Worm (Caenorhabditis elegans) whole organism, early embryonic: Measurements from ENCODE around the gene comt-3.

Experiments
- B0310.2 ChIP-seq: sonication (generic microtip); optimal IDR thresholded peaks from 2 replicates; lab custom pipeline; 2016; ENCODE audit warnings: mild to moderate bottlenecking, missing genetic modification characterization, missing compliant biosample characterization
- F13C5.2 ChIP-seq: sonication (generic microtip); optimal IDR thresholded peaks from 2 replicates; lab custom pipeline; 2017; ENCODE audit warnings: mild to moderate bottlenecking, missing genetic modification characterization, inconsistent platforms, missing compliant biosample characterization
- aly-1 ChIP-seq: sonication (generic microtip); optimal IDR thresholded peaks from 2 replicates; lab custom pipeline; 2016; ENCODE audit warnings: missing genetic modification characterization, missing compliant biosample characterization
- ama-1 ChIP-seq: fragments of 150-350 bp; optimal IDR thresholded peaks from 2 replicates; lab custom pipeline; 2014
- ceh-13 ChIP-seq: fragments of 200-800 bp; sonication (Bioruptor generic); optimal IDR thresholded peaks from 2 replicates; lab custom pipeline; 2018; ENCODE audit warnings: mild to moderate bottlenecking, missing genetic modification characterization, missing compliant biosample characterization
- ceh-36 ChIP-seq: sonication (generic microtip); optimal IDR thresholded peaks from 2 replicates; lab custom pipeline; 2016; ENCODE audit warnings: missing genetic modification characterization, inconsistent platforms, missing compliant biosample characterization
- ets-7 ChIP-seq: sonication (generic microtip); optimal IDR thresholded peaks from 2 replicates; lab custom pipeline; 2016; ENCODE audit warnings: missing genotype, missing genetic modification characterization, missing compliant biosample characterization
- flt-1 ChIP-seq: fragments of 200-800 bp; sonication (Bioruptor generic); IDR thresholded peaks from 2 replicates; pipeline ENCODE4 v1.3.6; 2022; ENCODE audit warnings: missing genetic modification characterization, missing compliant biosample characterization
- hmbx-1 ChIP-seq: sonication (generic microtip); optimal IDR thresholded peaks from 2 replicates; lab custom pipeline; 2016; ENCODE audit warnings: mild to moderate bottlenecking, missing genetic modification characterization, missing compliant biosample characterization
- hmg-4 ChIP-seq: fragments of 200-800 bp; sonication (Bioruptor generic); optimal IDR thresholded peaks from 2 replicates; lab custom pipeline; 2018; ENCODE audit warnings: mild to moderate bottlenecking, missing genetic modification characterization, missing compliant biosample characterization
- hnd-1 ChIP-seq: sonication (generic microtip); optimal IDR thresholded peaks from 2 replicates; lab custom pipeline; 2016; ENCODE audit warnings: missing genetic modification characterization, missing compliant biosample characterization
- pes-1 ChIP-seq: fragments of 200-800 bp; sonication (Bioruptor generic); IDR thresholded peaks from 2 replicates; pipeline ENCODE4 v1.3.6; 2022; ENCODE audit warnings: missing genetic modification reagents, missing genetic modification characterization, missing compliant biosample characterization
- scrt-1 ChIP-seq: fragments of 200-800 bp; sonication (Bioruptor generic); IDR thresholded peaks from 2 replicates; pipeline ENCODE4 v1.3.6; 2022; ENCODE audit warnings: missing genetic modification characterization, missing compliant biosample characterization
- sea-1 ChIP-seq: fragments of 200-800 bp; sonication (Bioruptor generic); conservative IDR thresholded peaks from 2 replicates; pipeline ENCODE4 v1.3.6; 2022; ENCODE audit warnings: missing genetic modification characterization, missing compliant biosample characterization
- tbx-11 ChIP-seq: fragments of 200-800 bp; sonication (Bioruptor generic); IDR thresholded peaks from 2 replicates; pipeline ENCODE4 v1.3.6; 2022; ENCODE audit warnings: missing genetic modification characterization, missing compliant biosample characterization
- tbx-37 ChIP-seq: fragments of 200-800 bp; sonication (Bioruptor generic); conservative IDR thresholded peaks from 2 replicates; pipeline ENCODE4 v1.3.6; 2022; ENCODE audit warnings: missing genetic modification reagents, missing genetic modification characterization, missing compliant biosample characterization
- tra-4 ChIP-seq: sonication (generic microtip); optimal IDR thresholded peaks from 2 replicates; lab custom pipeline; 2017; ENCODE audit warnings: missing genetic modification characterization, missing compliant biosample characterization

The comt-3 gene

DNA sequence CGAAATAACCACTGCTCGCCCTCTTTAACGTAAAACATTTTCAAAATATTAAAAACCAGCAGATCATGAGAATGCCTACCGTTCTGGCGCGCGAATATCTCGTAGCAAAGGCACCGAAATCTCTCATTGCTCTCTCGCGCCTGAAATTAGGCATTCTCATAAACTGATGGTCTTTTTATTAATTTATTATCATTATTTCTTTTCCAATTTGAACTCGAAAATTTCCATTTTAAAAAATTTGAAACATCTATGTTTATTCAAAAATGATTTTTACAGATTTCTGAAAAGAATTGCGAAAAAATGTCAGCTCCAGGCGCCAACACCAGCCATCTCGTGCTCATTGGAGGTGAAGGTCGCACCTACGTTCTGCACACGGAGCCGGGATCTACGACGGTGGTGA is 27.5 kb upstream of the comt-3 start, which contains the start of gene F59A7.12:
Gene F59A7.12 (plus strand): TSS at position 301 of the 400 bp plus-strand sequence.
- no peak for TF ChIP-seq scrt-1
- no peak for TF ChIP-seq ceh-36

DNA sequence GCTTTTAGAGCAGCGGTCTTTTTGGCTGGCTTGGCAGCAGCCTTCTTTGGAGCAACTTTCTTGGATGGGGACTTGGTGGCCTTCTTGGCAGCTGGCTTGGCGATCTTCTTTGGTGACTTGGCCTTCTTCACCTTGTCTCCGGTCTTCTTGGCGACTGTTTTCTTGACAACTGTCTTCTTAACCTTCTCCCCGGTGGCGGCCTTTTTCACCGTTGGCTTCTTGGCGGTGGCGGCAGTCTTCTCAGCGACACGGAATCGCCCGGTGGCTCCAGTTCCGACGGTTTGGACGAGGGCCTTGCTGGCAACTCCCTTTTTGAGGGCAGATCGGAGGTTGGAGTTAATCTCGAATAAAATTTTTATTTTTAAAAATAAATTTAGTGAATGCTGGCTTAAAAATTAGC is 26.7 kb upstream of the comt-3 start:
- TF ChIP-seq flt-1: no peak
- TF ChIP-seq hmbx-1: no peak
- no peak for TF ChIP-seq ama-1
- no peak for TF ChIP-seq B0310.2 (tag; lab: Kevin White, UChicago)
- no peak for TF ChIP-seq F13C5.2
- no peak for TF ChIP-seq pes-1 (GFP tag; lab: Robert Waterston, UW)
- no peak for TF ChIP-seq tbx-37 (GFP tag; lab: Robert Waterston, UW)
- TF ChIP-seq aly-1 (tag; lab: Kevin White, UChicago): no peak
- TF ChIP-seq ceh-36: no peak
- TF ChIP-seq scrt-1: no peak
- TF ChIP-seq hnd-1 (tag; lab: Kevin White, UChicago): no peak
- no peak for TF ChIP-seq tbx-11 (GFP tag; lab: Robert Waterston, UW)
- TF ChIP-seq sea-1 (GFP tag; lab: Robert Waterston, UW): no peak
- TF ChIP-seq ceh-13 (GFP tag; lab: Kevin White, UChicago): no peak
- TF ChIP-seq ets-7: no peak

ce11 chrV:2031454-2031853 is 25.9 kb upstream of the comt-3 start, which contains the start of gene hil-6:
hil-6 (minus strand) TSS chrV:2031554.
- TF ChIP-seq hmg-4 (GFP tag; lab: Kevin White, UChicago): no peak
- no peak for TF ChIP-seq ets-7
- TF ChIP-seq flt-1: no peak
- no peak for TF ChIP-seq sea-1 (GFP tag; lab: Robert Waterston, UW)
- TF ChIP-seq ama-1: no peak
- TF ChIP-seq tbx-11 (GFP tag; lab: Robert Waterston, UW): no peak
- no peak for TF ChIP-seq F13C5.2
- TF ChIP-seq ceh-36: no peak
- TF ChIP-seq hmbx-1: no peak
- TF ChIP-seq hnd-1 (tag; lab: Kevin White, UChicago): no peak
- no peak for TF ChIP-seq tra-4
- no peak for TF ChIP-seq pes-1 (GFP tag; lab: Robert Waterston, UW)
- TF ChIP-seq ceh-13 (GFP tag; lab: Kevin White, UChicago): no peak
- no peak for TF ChIP-seq B0310.2 (tag; lab: Kevin White, UChicago)
- no peak for TF ChIP-seq tbx-37 (GFP tag; lab: Robert Waterston, UW)
- no peak for TF ChIP-seq aly-1 (tag; lab: Kevin White, UChicago)
- no peak for TF ChIP-seq scrt-1

DNA sequence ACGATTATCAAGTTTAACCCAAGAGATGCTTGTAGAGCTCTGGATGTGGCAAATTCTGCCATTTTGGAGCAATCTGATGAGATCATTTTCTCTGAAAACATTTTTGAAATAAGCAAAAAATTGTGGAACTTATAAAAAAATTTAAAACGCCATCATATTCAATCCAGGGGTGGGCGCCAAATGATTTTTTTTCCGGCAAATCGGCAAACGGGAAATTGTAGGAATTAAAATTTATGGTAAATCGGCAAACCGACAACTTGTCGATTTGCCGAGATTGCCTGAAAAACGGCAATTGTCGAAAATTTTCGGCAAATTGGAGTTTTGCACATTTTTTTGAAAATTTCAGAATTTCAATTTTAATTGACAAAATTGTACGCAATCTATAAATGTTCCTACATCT is 21.8 kb upstream of the comt-3 start, which contains the start of gene srab-23:
Gene srab-23 (minus strand): TSS at position 101 of the 400 bp plus-strand sequence.
- no peak for TF ChIP-seq B0310.2 (tag; lab: Kevin White, UChicago)
- TF ChIP-seq F13C5.2: no peak
- TF ChIP-seq pes-1 (GFP tag; lab: Robert Waterston, UW): no peak
- TF ChIP-seq aly-1 (tag; lab: Kevin White, UChicago): no peak
- no peak for TF ChIP-seq ama-1
- no peak for TF ChIP-seq ets-7
- no peak for TF ChIP-seq hmg-4 (GFP tag; lab: Kevin White, UChicago)
- no peak for TF ChIP-seq ceh-36
- TF ChIP-seq hmbx-1: no peak
- TF ChIP-seq ceh-13 (GFP tag; lab: Kevin White, UChicago): no peak
- no peak for TF ChIP-seq flt-1
- no peak for TF ChIP-seq scrt-1
- TF ChIP-seq tbx-11 (GFP tag; lab: Robert Waterston, UW): no peak

ce11 chrV:2045956-2046355 is 11.4 kb upstream of the comt-3 start, which contains the start of gene Y40B10A.5:
Y40B10A.5 (minus strand) TSS chrV:2046056.
- no peak for TF ChIP-seq B0310.2 (tag; lab: Kevin White, UChicago)
- TF ChIP-seq flt-1: no peak
- TF ChIP-seq F13C5.2: no peak
- no peak for TF ChIP-seq sea-1 (GFP tag; lab: Robert Waterston, UW)
- no peak for TF ChIP-seq ama-1
- TF ChIP-seq scrt-1: no peak
- TF ChIP-seq tra-4: no peak
- TF ChIP-seq ets-7: no peak
- no peak for TF ChIP-seq ceh-13 (GFP tag; lab: Kevin White, UChicago)
- no peak for TF ChIP-seq hmbx-1
- TF ChIP-seq hmg-4 (GFP tag; lab: Kevin White, UChicago): no peak
- TF ChIP-seq tbx-37 (GFP tag; lab: Robert Waterston, UW): no peak
- TF ChIP-seq hnd-1 (tag; lab: Kevin White, UChicago): no peak

- TF ChIP-seq aly-1 (tag; lab: Kevin White, UChicago) (no peak), B0310.2 (tag; lab: Kevin White, UChicago) (no peak), hnd-1 (tag; lab: Kevin White, UChicago) (no peak), F13C5.2 (no peak), ets-7 (no peak), pes-1 (GFP tag; lab: Robert Waterston, UW) (no peak), scrt-1 (no peak), tra-4 (no peak), tbx-11 (GFP tag; lab: Robert Waterston, UW) (no peak)
These were observed 7.2 kb upstream of the comt-3 start, which contains the start of gene comt-4 for ce11 chrV:2050136-2050535. comt-4 (minus strand) TSS chrV:2050185.

- TF ChIP-seq scrt-1: 0 out of 2 replicates have a peak, but pooled peaks have one; percentile 48
- no peak for TF ChIP-seq ets-7
- TF ChIP-seq ceh-13 (GFP tag; lab: Kevin White, UChicago): no peak
- TF ChIP-seq tbx-37 (GFP tag; lab: Robert Waterston, UW): no peak
- TF ChIP-seq aly-1 (tag; lab: Kevin White, UChicago): no peak
- TF ChIP-seq hmbx-1: no peak
- no peak for TF ChIP-seq tra-4
These were observed 6.5 kb upstream of the comt-3 start for ce11 chrV:2050790-2051189.

DNA sequence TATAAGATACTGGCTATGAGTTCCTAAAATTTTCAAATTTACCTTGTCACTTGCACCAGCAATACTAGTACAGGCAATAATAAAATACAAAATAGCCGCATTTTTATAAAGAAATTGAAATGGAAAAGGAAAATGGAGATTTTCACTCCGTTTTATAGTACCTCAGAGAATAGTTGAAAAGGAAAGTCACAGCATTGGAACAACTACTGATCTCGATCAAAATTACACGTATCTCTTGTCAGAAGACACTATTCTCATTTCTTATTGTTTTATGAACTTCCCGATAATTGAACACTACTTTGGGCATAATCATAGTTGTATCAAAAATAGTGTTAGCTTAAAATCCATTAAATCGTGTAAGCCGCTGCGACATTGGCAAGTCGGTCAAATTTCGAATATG is 5.8 kb upstream of the comt-3 start, which contains the start of gene Y40B10A.11:
Gene Y40B10A.11 (minus strand): TSS at position 101 of the 400 bp plus-strand sequence.
- TF ChIP-seq ceh-36: no peak
- TF ChIP-seq tbx-37 (GFP tag; lab: Robert Waterston, UW): no peak
- no peak for TF ChIP-seq aly-1 (tag; lab: Kevin White, UChicago)
- no peak for TF ChIP-seq hmbx-1
- no peak for TF ChIP-seq hmg-4 (GFP tag; lab: Kevin White, UChicago)
- TF ChIP-seq flt-1: no peak
- no peak for TF ChIP-seq hnd-1 (tag; lab: Kevin White, UChicago)
- no peak for TF ChIP-seq ets-7
- no peak for TF ChIP-seq sea-1 (GFP tag; lab: Robert Waterston, UW)
- TF ChIP-seq pes-1 (GFP tag; lab: Robert Waterston, UW): no peak
- no peak for TF ChIP-seq B0310.2 (tag; lab: Kevin White, UChicago)
- TF ChIP-seq tra-4: no peak
- TF ChIP-seq F13C5.2: no peak
- TF ChIP-seq ama-1: no peak
- no peak for TF ChIP-seq scrt-1
- no peak for TF ChIP-seq ceh-13 (GFP tag; lab: Kevin White, UChicago)
- TF ChIP-seq tbx-11 (GFP tag; lab: Robert Waterston, UW): no peak
